Worm (Caenorhabditis elegans) whole organism, midembryonic: ENCODE results near the gene B0432.9.

Experiments
- ref-1 ChIP-seq: fragments of 200-800 bp; sonication (Bioruptor generic); conservative IDR thresholded peaks from 2 replicates; pipeline ENCODE4 v1.3.6; 2022; ENCODE audit warnings: missing genetic modification reagents, missing genetic modification characterization, missing compliant biosample characterization
- tab-1 ChIP-seq: fragments of 200-800 bp; sonication (Bioruptor generic); IDR thresholded peaks from 2 replicates; pipeline ENCODE4 v1.3.6; 2022; ENCODE audit warnings: missing genetic modification characterization, missing compliant biosample characterization

- TF ChIP-seq ref-1 (no peak), tab-1 (GFP tag; lab: Robert Waterston, UW) (no peak)
Observed at ce11 chrII:305645-306044, 22.2 kb upstream of the B0432.9 start, which contains the start of gene col-69.
